Fruit fly (Drosophila melanogaster) whole organism, embryonic: Measurements from ENCODE around the gene Gad1.

Experiments
- ATbp ChIP-seq: fragments of 200-800 bp; sonication (Bioruptor generic); optimal IDR thresholded peaks from 2 replicates; lab custom pipeline; 2017; ENCODE audit warnings: missing biosample characterization, mild to moderate bottlenecking, missing genetic modification characterization, missing genetic modification reagents
- BEAF-32 ChIP-seq: fragments of 200-800 bp; sonication (Bioruptor generic); optimal IDR thresholded peaks from 3 replicates; lab custom pipeline; 2017; ENCODE audit warnings: missing biosample characterization, missing genetic modification characterization, mild to moderate bottlenecking, moderate library complexity, missing genetic modification reagents
- Blimp-1 ChIP-seq: fragments of 200-800 bp; sonication (Bioruptor generic); optimal IDR thresholded peaks from 3 replicates; lab custom pipeline; 2018; ENCODE audit warnings: missing biosample characterization, missing genetic modification characterization, mild to moderate bottlenecking, moderate library complexity, missing genetic modification reagents
- CG10321 ChIP-seq: fragments of 200-800 bp; sonication (Bioruptor generic); IDR thresholded peaks from 2 replicates; pipeline ENCODE4 v1.3.6; 2022; ENCODE audit warnings: missing biosample characterization, missing genetic modification characterization
- CG10462 ChIP-seq: fragments of 200-800 bp; sonication (Bioruptor generic); optimal IDR thresholded peaks from 2 replicates; lab custom pipeline; 2016; ENCODE audit warnings: missing biosample characterization, missing genetic modification characterization
- CG10979 ChIP-seq: fragments of 200-800 bp; sonication (Bioruptor generic); optimal IDR thresholded peaks from 2 replicates; lab custom pipeline; 2018; ENCODE audit warnings: missing biosample characterization, mild to moderate bottlenecking, missing genetic modification characterization, moderate library complexity
- CG12744 ChIP-seq: fragments of 200-800 bp; sonication (Bioruptor generic); optimal IDR thresholded peaks from 2 replicates; lab custom pipeline; 2016; ENCODE audit warnings: missing biosample characterization, missing genetic modification characterization
- CG13424 ChIP-seq: fragments of 200-800 bp; sonication (Bioruptor generic); optimal IDR thresholded peaks from 2 replicates; lab custom pipeline; 2019; ENCODE audit warnings: missing biosample characterization, mild to moderate bottlenecking, missing genetic modification characterization, moderate library complexity
- CG13624 ChIP-seq: fragments of 200-800 bp; sonication (Bioruptor generic); optimal IDR thresholded peaks from 2 replicates; lab custom pipeline; 2016; ENCODE audit warnings: missing biosample characterization, missing genetic modification characterization
- CG1603 ChIP-seq: fragments of 200-800 bp; sonication (Bioruptor generic); optimal IDR thresholded peaks from 2 replicates; lab custom pipeline; 2019; ENCODE audit warnings: missing biosample characterization, mild to moderate bottlenecking, missing genetic modification characterization, moderate library complexity
- CG17328 ChIP-seq: fragments of 200-800 bp; sonication (Bioruptor generic); IDR thresholded peaks from 2 replicates; pipeline ENCODE4 v1.3.6; 2022; ENCODE audit warnings: missing biosample characterization, missing genetic modification characterization
- CG17568 ChIP-seq: fragments of 200-800 bp; sonication (Bioruptor generic); optimal IDR thresholded peaks from 2 replicates; lab custom pipeline; 2018; ENCODE audit warnings: missing biosample characterization, mild to moderate bottlenecking, missing genetic modification characterization, moderate library complexity
- CG17802 ChIP-seq: fragments of 200-800 bp; sonication (Bioruptor generic); optimal IDR thresholded peaks from 2 replicates; lab custom pipeline; 2018; ENCODE audit warnings: missing biosample characterization, mild to moderate bottlenecking, missing genetic modification characterization, moderate library complexity
- CG31224 ChIP-seq: fragments of 200-800 bp; sonication (Bioruptor generic); IDR thresholded peaks from 2 replicates; pipeline ENCODE4 v1.3.6; 2022; ENCODE audit warnings: missing biosample characterization, missing genetic modification characterization
- CG34376 ChIP-seq: fragments of 200-800 bp; sonication (Bioruptor generic); optimal IDR thresholded peaks from 2 replicates; lab custom pipeline; 2018; ENCODE audit warnings: missing biosample characterization, mild to moderate bottlenecking, missing genetic modification characterization
- CG3838 ChIP-seq: fragments of 200-800 bp; sonication (Bioruptor generic); optimal IDR thresholded peaks from 3 replicates; lab custom pipeline; 2016; ENCODE audit warnings: missing biosample characterization, missing genetic modification characterization
- CG43689 ChIP-seq: fragments of 200-800 bp; sonication (Bioruptor generic); IDR thresholded peaks from 2 replicates; pipeline ENCODE4 v1.3.6; 2022; ENCODE audit warnings: missing biosample characterization, missing genetic modification characterization
- CG6689 ChIP-seq: fragments of 200-800 bp; sonication (Bioruptor generic); IDR thresholded peaks from 2 replicates; pipeline ENCODE4 v1.3.6; 2022; ENCODE audit warnings: missing biosample characterization, missing genetic modification characterization
- CG7556 ChIP-seq: fragments of 200-800 bp; sonication (Bioruptor generic); optimal IDR thresholded peaks from 2 replicates; lab custom pipeline; 2017; ENCODE audit warnings: missing biosample characterization, mild to moderate bottlenecking, missing genetic modification characterization
- CG7839 ChIP-seq: fragments of 200-800 bp; sonication (Bioruptor generic); optimal IDR thresholded peaks from 3 replicates; lab custom pipeline; 2018; ENCODE audit warnings: missing biosample characterization, mild to moderate bottlenecking, missing genetic modification characterization, moderate library complexity
- CG8281 ChIP-seq: fragments of 200-800 bp; sonication (Bioruptor generic); optimal IDR thresholded peaks from 2 replicates; lab custom pipeline; 2018; ENCODE audit warnings: missing biosample characterization, mild to moderate bottlenecking, missing genetic modification characterization, moderate library complexity
- CG9876 ChIP-seq: fragments of 200-800 bp; sonication (Bioruptor generic); optimal IDR thresholded peaks from 2 replicates; lab custom pipeline; 2016; ENCODE audit warnings: missing biosample characterization, missing genetic modification characterization
- CTCF ChIP-seq: fragments of 200-800 bp; sonication (Bioruptor generic); optimal IDR thresholded peaks from 2 replicates; lab custom pipeline; 2017; ENCODE audit warnings: missing biosample characterization, mild to moderate bottlenecking, missing genetic modification characterization, moderate library complexity
- Dad ChIP-seq: fragments of 200-800 bp; sonication (Bioruptor generic); optimal IDR thresholded peaks from 3 replicates; lab custom pipeline; 2016; ENCODE audit warnings: missing biosample characterization, missing genetic modification characterization
- Doc2 ChIP-seq: fragments of 200-800 bp; sonication (Bioruptor generic); IDR thresholded peaks from 2 replicates; pipeline ENCODE4 v1.3.6; 2022; ENCODE audit warnings: missing biosample characterization, missing genetic modification characterization
- Ets65A ChIP-seq: fragments of 200-800 bp; sonication (Bioruptor generic); peaks from one replicate; lab custom pipeline; 2016; ENCODE audit warnings: missing biosample characterization, missing genetic modification characterization
- Jarid2 ChIP-seq: fragments of 200-800 bp; sonication (Bioruptor generic); optimal IDR thresholded peaks from 3 replicates; lab custom pipeline; 2017; ENCODE audit warnings: mild to moderate bottlenecking, missing biosample characterization, missing genetic modification reagents, missing genetic modification characterization
- Meics ChIP-seq: fragments of 200-800 bp; sonication (Bioruptor generic); optimal IDR thresholded peaks from 2 replicates; lab custom pipeline; 2017; ENCODE audit warnings: missing biosample characterization, mild to moderate bottlenecking, missing genetic modification characterization
- Nf-YB ChIP-seq: fragments of 200-800 bp; sonication (Bioruptor generic); optimal IDR thresholded peaks from 3 replicates; lab custom pipeline; 2019; ENCODE audit warnings: missing biosample characterization, mild to moderate bottlenecking, missing genetic modification characterization, moderate library complexity
- Sox102F ChIP-seq: fragments of 200-800 bp; sonication (Bioruptor generic); optimal IDR thresholded peaks from 2 replicates; lab custom pipeline; 2018; ENCODE audit warnings: missing biosample characterization, mild to moderate bottlenecking, missing genetic modification characterization, moderate library complexity
- Trl ChIP-seq, 3 experiments: fragments of >200 bp in 2 of 3; fragments of 200-800 bp in 1 of 3; sonication (Bioruptor generic) in 1 of 3; optimal IDR thresholded peaks; 2 replicates in 1 of 3; 3 replicates in 2 of 3; lab custom pipeline; 2016 to 2017; ENCODE audit warnings: missing biosample characterization in 1 of 3, missing genetic modification characterization in 1 of 3
- bsh ChIP-seq, 2 experiments: fragments of 200-800 bp; sonication (Bioruptor generic); optimal IDR thresholded peaks; 2 replicates each; lab custom pipeline; 2017 to 2018; ENCODE audit warnings: mild to moderate bottlenecking in 2 of 2, missing biosample characterization in 2 of 2, missing genetic modification characterization in 2 of 2, moderate library complexity in 1 of 2
- chn ChIP-seq: fragments of 200-800 bp; sonication (Bioruptor generic); optimal IDR thresholded peaks from 2 replicates; lab custom pipeline; 2016; ENCODE audit warnings: missing biosample characterization, missing genetic modification characterization
- dpn ChIP-seq, 2 experiments: fragments of 200-800 bp; sonication (Bioruptor generic); optimal IDR thresholded peaks; 3 replicates each; lab custom pipeline; 2016; ENCODE audit warnings: missing biosample characterization in 2 of 2, missing genetic modification characterization in 2 of 2
- fd3F ChIP-seq: fragments of 200-800 bp; sonication (Bioruptor generic); optimal IDR thresholded peaks from 2 replicates; lab custom pipeline; 2018; ENCODE audit warnings: missing biosample characterization, mild to moderate bottlenecking, missing genetic modification characterization, moderate library complexity
- ftz-f1 ChIP-seq: fragments of 200-800 bp; sonication (Bioruptor generic); optimal IDR thresholded peaks from 2 replicates; lab custom pipeline; 2016; ENCODE audit warnings: missing biosample characterization, missing genetic modification characterization
- gfzf ChIP-seq: fragments of 200-800 bp; sonication (Bioruptor generic); optimal IDR thresholded peaks from 2 replicates; lab custom pipeline; 2016; ENCODE audit warnings: missing biosample characterization, mild to moderate bottlenecking, missing genetic modification characterization, moderate library complexity
- hbn ChIP-seq: fragments of 200-800 bp; sonication (Bioruptor generic); IDR thresholded peaks from 2 replicates; pipeline ENCODE4 v1.3.6; 2022; ENCODE audit warnings: missing biosample characterization, missing genetic modification characterization; ENCODE audit not compliant: partially characterized antibody
- kah ChIP-seq: fragments of 200-800 bp; sonication (Bioruptor generic); optimal IDR thresholded peaks from 2 replicates; lab custom pipeline; 2018; ENCODE audit warnings: missing biosample characterization, mild to moderate bottlenecking, missing genetic modification characterization
- lola ChIP-seq, 3 experiments: fragments of >200 bp in 2 of 3; fragments of 200-800 bp in 1 of 3; sonication (Bioruptor generic) in 1 of 3; optimal IDR thresholded peaks; 2 replicates each; lab custom pipeline; 2017 to 2019; ENCODE audit warnings: missing biosample characterization in 3 of 3, missing genetic modification characterization in 3 of 3, mild to moderate bottlenecking in 1 of 3, moderate library complexity in 1 of 3
- oc ChIP-seq: fragments of 200-800 bp; sonication (Bioruptor generic); optimal IDR thresholded peaks from 2 replicates; lab custom pipeline; 2018; ENCODE audit warnings: missing biosample characterization, mild to moderate bottlenecking, missing genetic modification characterization, moderate library complexity
- pfk ChIP-seq: fragments of 200-800 bp; sonication (Bioruptor generic); optimal IDR thresholded peaks from 2 replicates; lab custom pipeline; 2018; ENCODE audit warnings: missing biosample characterization, mild to moderate bottlenecking, missing genetic modification characterization, moderate library complexity
- rib ChIP-seq: fragments of 200-800 bp; sonication (Bioruptor generic); IDR thresholded peaks from 2 replicates; pipeline ENCODE4 v1.3.6; 2022; ENCODE audit warnings: missing biosample characterization, missing genetic modification characterization
- sd ChIP-seq: fragments of 200-800 bp; sonication (Bioruptor generic); optimal IDR thresholded peaks from 3 replicates; lab custom pipeline; 2018; ENCODE audit warnings: missing biosample characterization, mild to moderate bottlenecking, missing genetic modification characterization, moderate library complexity
- sisA ChIP-seq: fragments of 200-800 bp; sonication (Bioruptor generic); IDR thresholded peaks from 2 replicates; pipeline ENCODE4 v1.3.6; 2022; ENCODE audit warnings: missing biosample characterization, missing genetic modification characterization
- slou ChIP-seq: fragments of 200-800 bp; sonication (Bioruptor generic); optimal IDR thresholded peaks from 3 replicates; lab custom pipeline; 2016; ENCODE audit warnings: missing biosample characterization, missing genetic modification characterization
- tgo ChIP-seq: fragments of 200-800 bp; sonication (Bioruptor generic); IDR thresholded peaks from 3 replicates; pipeline ENCODE4 v1.3.6; 2022; ENCODE audit warnings: missing biosample characterization, missing genetic modification characterization
- tio ChIP-seq: fragments of 200-800 bp; sonication (Bioruptor generic); optimal IDR thresholded peaks from 2 replicates; lab custom pipeline; 2017; ENCODE audit warnings: missing biosample characterization, missing genetic modification characterization, inconsistent platforms

Gene Gad1

dm6 chr3L:4133724-4134678 is 45.5 kb upstream of the Gad1 start, which contains the start of gene ens (continued):
- TF ChIP-seq chn (GFP tag; lab: Kevin White, UChicago), result no peak
- TF ChIP-seq CG13624 (GFP tag; lab: Kevin White, UChicago), result peak; percentile 33
- TF ChIP-seq CG8281 (tag; lab: Kevin White, UChicago), result no peak
- no peak for TF ChIP-seq CG1603
- TF ChIP-seq gfzf, result peak; percentile 91
- TF ChIP-seq bsh (GFP tag; optimal IDR thresholded peaks at IDR 0.05; lab: Kevin White, UChicago), result no peak
- no peak for TF ChIP-seq Jarid2 (GFP tag; lab: Kevin White, UChicago)
- 0 out of 2 replicates have a peak, but pooled peaks have one; percentile 21 for TF ChIP-seq CG10321 (GFP tag; lab: Robert Waterston, UW)
- no peak for TF ChIP-seq CTCF
- TF ChIP-seq CG6689 (GFP tag; lab: Robert Waterston, UW), result no peak
- TF ChIP-seq CG13424 (tag; lab: Kevin White, UChicago), result no peak
- TF ChIP-seq CG43689 (GFP tag; lab: Robert Waterston, UW), result no peak
- peak; percentile 69 to 93 for TF ChIP-seq Trl (optimal IDR thresholded peaks at IDR 0.05; lab: Kevin White, UChicago)
- no peak for TF ChIP-seq Trl (GFP tag; optimal IDR thresholded peaks at IDR 0.05; lab: Kevin White, UChicago)
- TF ChIP-seq CG10462, result no peak
- TF ChIP-seq tio (GFP tag; lab: Kevin White, UChicago), result no peak
- TF ChIP-seq Ets65A (GFP tag; lab: Kevin White, UChicago), result no peak
- TF ChIP-seq CG9876 (GFP tag; lab: Kevin White, UChicago), result no peak
- TF ChIP-seq Sox102F, result no peak
- TF ChIP-seq fd3F, result no peak
- TF ChIP-seq Dad (GFP tag; lab: Kevin White, UChicago), result no peak
- TF ChIP-seq CG12744 (GFP tag; lab: Kevin White, UChicago), result no peak
- no peak for TF ChIP-seq pfk (GFP tag; lab: Kevin White, UChicago)
- TF ChIP-seq Nf-YB (GFP tag; lab: Kevin White, UChicago), result no peak
- no peak for TF ChIP-seq sd (tag; lab: Kevin White, UChicago)
- TF ChIP-seq sisA (GFP tag; lab: Robert Waterston, UW), result no peak
- TF ChIP-seq rib (GFP tag; lab: Robert Waterston, UW), result no peak
- TF ChIP-seq CG17328 (GFP tag; lab: Robert Waterston, UW), result no peak
- no peak for TF ChIP-seq oc (tag; lab: Kevin White, UChicago)
- peak; percentile 52 for TF ChIP-seq BEAF-32 (GFP tag; lab: Kevin White, UChicago)
- TF ChIP-seq hbn, result no peak
- no peak for TF ChIP-seq kah (GFP tag; lab: Kevin White, UChicago)
- TF ChIP-seq slou (GFP tag; lab: Kevin White, UChicago), result no peak
- no peak for TF ChIP-seq CG31224 (GFP tag; lab: Robert Waterston, UW)
- TF ChIP-seq Meics, result no peak
- TF ChIP-seq CG17802 (tag; lab: Kevin White, UChicago), result no peak
- no peak for TF ChIP-seq lola (GFP tag; optimal IDR thresholded peaks at IDR 0.05; lab: Kevin White, UChicago)
- no peak for TF ChIP-seq CG7556 (GFP tag; lab: Kevin White, UChicago)
- no peak for TF ChIP-seq CG3838
- no peak for TF ChIP-seq ATbp (GFP tag; lab: Kevin White, UChicago)
- no peak for TF ChIP-seq Blimp-1 (GFP tag; lab: Kevin White, UChicago)
- no peak for TF ChIP-seq CG7839 (tag; lab: Kevin White, UChicago)
- TF ChIP-seq Doc2 (GFP tag; lab: Robert Waterston, UW), result no peak
- TF ChIP-seq CG17568 (GFP tag; lab: Kevin White, UChicago), result no peak
- TF ChIP-seq CG10979 (tag; lab: Kevin White, UChicago), result no peak
- no peak for TF ChIP-seq ftz-f1 (GFP tag; lab: Kevin White, UChicago)
- TF ChIP-seq CG34376, result peak; percentile 21
- TF ChIP-seq dpn (GFP tag; optimal IDR thresholded peaks at IDR 0.05; lab: Kevin White, UChicago), result no peak
- no peak for TF ChIP-seq tgo
